Worm (Caenorhabditis elegans): ENCODE data around the gene nspb-12.

ce11 chrIII:5525973-5526372 is 42.6 kb downstream of the nspb-12 start, which contains the start of gene dex-1:
- TF ChIP-seq lin-11 (tag; optimal IDR thresholded peaks at IDR 0.05) (no peak), R02D3.7 (tag; optimal IDR thresholded peaks at IDR 0.05) (no peak), skn-1 (tag; optimal IDR thresholded peaks at IDR 0.05) (no peak), ama-1 (optimal IDR thresholded peaks at IDR 0.05) (no peak), ZK546.5 (tag; optimal IDR thresholded peaks at IDR 0.05) (no peak), ztf-11 (tag; optimal IDR thresholded peaks at IDR 0.05) (no peak), unc-62 (GFP tag; optimal IDR thresholded peaks at IDR 0.05) (no peak), blmp-1 (tag; optimal IDR thresholded peaks at IDR 0.05; ENCODE audit: insufficient read depth) (no peak), ceh-82 (tag; optimal IDR thresholded peaks at IDR 0.05) (no peak), aly-2 (tag; optimal IDR thresholded peaks at IDR 0.05) (no peak)

All from whole organism, L2 larva.